Worm (Caenorhabditis elegans) whole organism, L3 larva: Measurements from ENCODE around the gene B0336.13.

Source experiments
- nhr-28 ChIP-seq: fragments of 150-350 bp; optimal IDR thresholded peaks from 2 replicates; lab custom pipeline; 2014; ENCODE audit warnings: missing biosample characterization, missing genetic modification characterization
- snpc-4 ChIP-seq: fragments of 150-350 bp; optimal IDR thresholded peaks from 2 replicates; lab custom pipeline; 2014; ENCODE audit warnings: missing biosample characterization, missing genetic modification characterization

DNA sequence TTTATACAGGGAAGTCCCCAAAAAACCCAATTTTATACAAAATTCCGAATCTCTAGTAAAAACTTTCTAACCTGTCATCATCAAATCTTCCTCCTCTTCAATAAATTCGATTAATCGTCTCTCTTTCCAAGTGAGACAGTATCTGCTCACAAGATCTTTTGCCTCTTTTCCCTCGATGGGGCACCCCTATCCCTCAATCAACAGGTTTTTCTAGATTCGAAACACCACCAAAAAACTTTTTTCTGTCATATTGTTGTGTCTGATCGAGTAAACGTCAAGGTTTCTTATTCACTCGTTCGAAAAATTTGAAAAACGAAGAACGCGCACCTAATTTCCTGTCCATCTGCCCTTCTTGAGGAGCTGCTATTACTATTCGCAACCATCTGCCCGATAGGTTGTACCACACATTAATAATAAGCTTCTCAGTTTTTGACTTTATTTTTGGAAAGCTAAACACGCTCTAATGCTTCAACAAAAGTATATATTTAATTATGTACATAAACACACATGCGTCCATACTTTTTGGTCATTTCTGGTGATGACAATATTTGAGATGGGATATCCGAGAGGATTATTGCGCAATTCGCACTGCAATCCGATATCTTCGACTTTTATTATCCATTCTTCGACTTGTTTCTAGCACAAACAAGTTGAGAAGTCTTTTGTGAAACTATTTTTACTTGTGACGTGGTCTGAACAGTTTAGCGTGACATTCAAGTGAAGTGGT lies 25.4 kb downstream of the B0336.13 start:
- no peak for TF ChIP-seq snpc-4
- no peak for TF ChIP-seq nhr-28 (tag; lab: Kevin White, UChicago)
